Fruit fly (Drosophila melanogaster): ENCODE data around the gene CG3918.

DNA sequence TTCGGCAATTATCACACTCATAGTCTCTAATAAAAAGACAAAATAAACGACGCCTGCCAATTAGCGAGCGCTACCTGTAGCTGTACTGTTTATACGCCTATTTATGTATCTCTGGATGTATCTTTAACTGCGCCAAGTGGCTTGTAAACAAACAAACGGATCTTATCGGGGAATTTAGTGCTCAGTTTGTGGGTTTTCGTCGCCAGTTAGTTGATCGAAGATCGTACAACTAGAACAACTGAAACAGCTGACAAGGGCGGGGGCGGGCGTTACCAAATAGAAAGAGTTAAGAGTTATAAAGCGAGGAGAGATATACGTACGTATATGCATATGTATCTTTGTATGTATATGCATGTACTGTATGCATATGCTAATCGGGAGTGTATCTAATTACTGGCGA lies 22.7 kb downstream of the CG3918 start:
- TF ChIP-seq psq (GFP tag; optimal IDR thresholded peaks at IDR 0.05): no peak
- no peak for TF ChIP-seq pan (optimal IDR thresholded peaks at IDR 0.05)
- no peak for TF ChIP-seq Hr78 (GFP tag; optimal IDR thresholded peaks at IDR 0.05)
- no peak for TF ChIP-seq foxo (GFP tag; optimal IDR thresholded peaks at IDR 0.05)
- TF ChIP-seq Hnf4 (GFP tag; optimal IDR thresholded peaks at IDR 0.05): no peak
- TF ChIP-seq Mio (GFP tag; optimal IDR thresholded peaks at IDR 0.05): no peak
- no peak for TF ChIP-seq fru (GFP tag; optimal IDR thresholded peaks at IDR 0.05)
- no peak for TF ChIP-seq rgr (GFP tag; optimal IDR thresholded peaks at IDR 0.05)
- no peak for TF ChIP-seq HLH106 (tag; optimal IDR thresholded peaks at IDR 0.05)
- no peak for TF ChIP-seq h (GFP tag; optimal IDR thresholded peaks at IDR 0.05)
- no peak for TF ChIP-seq Hr83 (GFP tag; optimal IDR thresholded peaks at IDR 0.05; ENCODE audit: poor library complexity, severe bottlenecking)
- TF ChIP-seq lola (GFP tag; optimal IDR thresholded peaks at IDR 0.05): no peak
- TF ChIP-seq OdsH (GFP tag; optimal IDR thresholded peaks at IDR 0.05): no peak

Measured in whole organism, wandering third instar larva.